Worm (Caenorhabditis elegans): Measurements from ENCODE around the gene sucl-1.

ce11 chrX:14737623-14738022 lies 16.2 kb upstream of the sucl-1 start:
- TF ChIP-seq hmg-4 (GFP tag; optimal IDR thresholded peaks at IDR 0.05) (no peak), ceh-36 (tag; optimal IDR thresholded peaks at IDR 0.05) (no peak), ama-1 (optimal IDR thresholded peaks at IDR 0.05) (no peak), flt-1 (GFP tag; IDR thresholded peaks at IDR 0.05) (no peak), tbx-11 (GFP tag; IDR thresholded peaks at IDR 0.05) (no peak), tra-4 (tag; optimal IDR thresholded peaks at IDR 0.05) (no peak), hnd-1 (tag; optimal IDR thresholded peaks at IDR 0.05) (no peak), scrt-1 (GFP tag; IDR thresholded peaks at IDR 0.05) (no peak), ets-7 (tag; optimal IDR thresholded peaks at IDR 0.05) (no peak), pes-1 (GFP tag; IDR thresholded peaks at IDR 0.05) (no peak), ceh-13 (GFP tag; optimal IDR thresholded peaks at IDR 0.05) (no peak), tbx-37 (GFP tag; conservative IDR thresholded peaks at IDR 0.05) (no peak), B0310.2 (tag; optimal IDR thresholded peaks at IDR 0.05) (no peak), F13C5.2 (tag; optimal IDR thresholded peaks at IDR 0.05) (no peak)
